Fruit fly (Drosophila melanogaster) whole organism, embryonic: ENCODE results near the gene alphaTub84B.
A peak's percentile ranks its signal among the peaks of the same experiment; 100 is the strongest.

Experiments used
- ATbp ChIP-seq: fragments of 200-800 bp; sonication (Bioruptor generic); optimal IDR thresholded peaks from 2 replicates; lab custom pipeline; 2017; ENCODE audit warnings: missing biosample characterization, mild to moderate bottlenecking, missing genetic modification characterization, missing genetic modification reagents
- Abd-B ChIP-seq: fragments of 200-800 bp; sonication (Bioruptor generic); optimal IDR thresholded peaks from 2 replicates; lab custom pipeline; 2018; ENCODE audit warnings: missing biosample characterization, mild to moderate bottlenecking, missing genetic modification characterization, moderate library complexity
- Adf1 ChIP-seq: fragments of 200-800 bp; sonication (Bioruptor generic); IDR thresholded peaks from 2 replicates; pipeline ENCODE4 v1.3.6; 2022; ENCODE audit warnings: missing biosample characterization, missing genetic modification characterization
- Atf-2 ChIP-seq: fragments of 200-800 bp; sonication (Bioruptor generic); optimal IDR thresholded peaks from 2 replicates; lab custom pipeline; 2016; ENCODE audit warnings: missing biosample characterization, missing genetic modification characterization
- CG10959 ChIP-seq: fragments of 200-800 bp; sonication (Bioruptor generic); IDR thresholded peaks from 2 replicates; pipeline ENCODE4 v1.3.6; 2022; ENCODE audit warnings: missing biosample characterization, missing genetic modification characterization
- CG13287 ChIP-seq: fragments of 200-800 bp; sonication (Bioruptor generic); IDR thresholded peaks from 2 replicates; pipeline ENCODE4 v1.3.6; 2022; ENCODE audit warnings: missing biosample characterization, missing genetic modification characterization; ENCODE audit not compliant: partially characterized antibody
- CG13894 ChIP-seq: fragments of 200-800 bp; sonication (Bioruptor generic); optimal IDR thresholded peaks from 3 replicates; lab custom pipeline; 2018; ENCODE audit warnings: missing biosample characterization, mild to moderate bottlenecking, missing genetic modification characterization, moderate library complexity
- CG14441 ChIP-seq: fragments of 200-800 bp; sonication (Bioruptor generic); IDR thresholded peaks from 2 replicates; pipeline ENCODE4 v1.3.6; 2022; ENCODE audit warnings: missing biosample characterization, missing genetic modification characterization
- CG15011 ChIP-seq: fragments of 200-800 bp; sonication (Bioruptor generic); optimal IDR thresholded peaks from 3 replicates; lab custom pipeline; 2018; ENCODE audit warnings: missing biosample characterization, mild to moderate bottlenecking, missing genetic modification characterization
- CG15073 ChIP-seq: fragments of 200-800 bp; sonication (Bioruptor generic); optimal IDR thresholded peaks from 2 replicates; lab custom pipeline; 2016; ENCODE audit warnings: missing biosample characterization, missing genetic modification characterization
- CG17385 ChIP-seq: fragments of 200-800 bp; sonication (Bioruptor generic); optimal IDR thresholded peaks from 3 replicates; lab custom pipeline; 2018; ENCODE audit warnings: missing biosample characterization, mild to moderate bottlenecking, missing genetic modification characterization
- CG3065 ChIP-seq: fragments of 200-800 bp; sonication (Bioruptor generic); optimal IDR thresholded peaks from 2 replicates; lab custom pipeline; 2016; ENCODE audit warnings: missing biosample characterization, missing genetic modification characterization
- CG33213 ChIP-seq: fragments of 200-800 bp; sonication (Bioruptor generic); optimal IDR thresholded peaks from 3 replicates; lab custom pipeline; 2016; ENCODE audit warnings: missing biosample characterization, missing genetic modification characterization
- CG34422 ChIP-seq: fragments of 200-800 bp; sonication (Bioruptor generic); IDR thresholded peaks from 3 replicates; pipeline ENCODE4 v1.3.6; 2022; ENCODE audit warnings: missing biosample characterization, missing genetic modification characterization
- CG3847 ChIP-seq: fragments of 200-800 bp; sonication (Bioruptor generic); IDR thresholded peaks from 2 replicates; pipeline ENCODE4 v1.3.6; 2022; ENCODE audit warnings: missing biosample characterization, missing genetic modification characterization
- CG3995 ChIP-seq: fragments of 200-800 bp; sonication (Bioruptor generic); optimal IDR thresholded peaks from 3 replicates; lab custom pipeline; 2016; ENCODE audit warnings: missing biosample characterization, missing genetic modification characterization
- CG4282 ChIP-seq: fragments of 200-800 bp; sonication (Bioruptor generic); optimal IDR thresholded peaks from 2 replicates; lab custom pipeline; 2016; ENCODE audit warnings: missing biosample characterization, missing genetic modification characterization
- CG4328 ChIP-seq: fragments of 200-800 bp; sonication (Bioruptor generic); optimal IDR thresholded peaks from 3 replicates; lab custom pipeline; 2017; ENCODE audit warnings: missing biosample characterization, missing genetic modification reagents, missing genetic modification characterization
- CG5245 ChIP-seq: fragments of 200-800 bp; sonication (Bioruptor generic); optimal IDR thresholded peaks from 3 replicates; lab custom pipeline; 2016; ENCODE audit warnings: missing biosample characterization, missing genetic modification characterization
- CG6689 ChIP-seq: fragments of 200-800 bp; sonication (Bioruptor generic); IDR thresholded peaks from 2 replicates; pipeline ENCODE4 v1.3.6; 2022; ENCODE audit warnings: missing biosample characterization, missing genetic modification characterization
- CG9817 ChIP-seq: fragments of 200-800 bp; sonication (Bioruptor generic); optimal IDR thresholded peaks from 2 replicates; lab custom pipeline; 2018; ENCODE audit warnings: missing biosample characterization, mild to moderate bottlenecking, missing genetic modification characterization, moderate library complexity
- CrebB ChIP-seq: fragments of 200-800 bp; sonication (Bioruptor generic); optimal IDR thresholded peaks from 3 replicates; lab custom pipeline; 2018; ENCODE audit warnings: missing biosample characterization, mild to moderate bottlenecking, missing genetic modification characterization
- Dad ChIP-seq: fragments of 200-800 bp; sonication (Bioruptor generic); optimal IDR thresholded peaks from 3 replicates; lab custom pipeline; 2016; ENCODE audit warnings: missing biosample characterization, missing genetic modification characterization
- Dbx ChIP-seq: fragments of 200-800 bp; sonication (Bioruptor generic); IDR thresholded peaks from 3 replicates; pipeline ENCODE4 v1.3.6; 2022; ENCODE audit warnings: missing biosample characterization, missing genetic modification characterization
- Dfd ChIP-seq, 2 experiments: fragments of >200 bp; optimal IDR thresholded peaks; 2 replicates each; lab custom pipeline; 2017; ENCODE audit warnings: missing biosample characterization in 2 of 2, missing genetic modification characterization in 2 of 2
- Dref ChIP-seq: fragments of 200-800 bp; sonication (Bioruptor generic); IDR thresholded peaks from 2 replicates; pipeline ENCODE4 v1.3.6; 2022; ENCODE audit warnings: missing biosample characterization, missing genetic modification characterization
- ERR ChIP-seq: fragments of 200-800 bp; sonication (Bioruptor generic); optimal IDR thresholded peaks from 2 replicates; lab custom pipeline; 2016; ENCODE audit warnings: missing biosample characterization, missing genetic modification characterization
- Hey ChIP-seq: fragments of 200-800 bp; sonication (Bioruptor generic); optimal IDR thresholded peaks from 3 replicates; lab custom pipeline; 2018; ENCODE audit warnings: missing biosample characterization, mild to moderate bottlenecking, missing genetic modification characterization
- Max ChIP-seq: fragments of 200-800 bp; sonication (Bioruptor generic); optimal IDR thresholded peaks from 2 replicates; lab custom pipeline; 2016; ENCODE audit warnings: missing biosample characterization, mild to moderate bottlenecking, missing genetic modification characterization
- Meics ChIP-seq: fragments of 200-800 bp; sonication (Bioruptor generic); optimal IDR thresholded peaks from 2 replicates; lab custom pipeline; 2017; ENCODE audit warnings: missing biosample characterization, mild to moderate bottlenecking, missing genetic modification characterization
- NC2α ChIP-seq: fragments of 200-800 bp; sonication (Bioruptor generic); optimal IDR thresholded peaks from 2 replicates; lab custom pipeline; 2016; ENCODE audit warnings: missing biosample characterization, missing genetic modification characterization
- Oaz ChIP-seq: fragments of 200-800 bp; sonication (Bioruptor generic); IDR thresholded peaks from 2 replicates; pipeline ENCODE4 v1.3.6; 2022; ENCODE audit warnings: missing biosample characterization, missing genetic modification characterization
- Opbp ChIP-seq: fragments of 200-800 bp; sonication (Bioruptor generic); IDR thresholded peaks from 3 replicates; pipeline ENCODE4 v1.3.6; 2022; ENCODE audit warnings: missing biosample characterization, missing genetic modification characterization; ENCODE audit not compliant: partially characterized antibody
- PHDP ChIP-seq: fragments of 200-800 bp; sonication (Bioruptor generic); optimal IDR thresholded peaks from 3 replicates; lab custom pipeline; 2018; ENCODE audit warnings: missing biosample characterization, mild to moderate bottlenecking, missing genetic modification characterization, moderate library complexity
- Rfx ChIP-seq: fragments of 200-800 bp; sonication (Bioruptor generic); IDR thresholded peaks from 2 replicates; pipeline ENCODE4 v1.3.6; 2022; ENCODE audit warnings: missing biosample characterization, missing genetic modification characterization
- Trl ChIP-seq, 3 experiments: fragments of >200 bp in 2 of 3; fragments of 200-800 bp in 1 of 3; sonication (Bioruptor generic) in 1 of 3; optimal IDR thresholded peaks; 2 replicates in 1 of 3; 3 replicates in 2 of 3; lab custom pipeline; 2016 to 2017; ENCODE audit warnings: missing biosample characterization in 1 of 3, missing genetic modification characterization in 1 of 3
- bab2 ChIP-seq: fragments of 200-800 bp; sonication (Bioruptor generic); optimal IDR thresholded peaks from 2 replicates; lab custom pipeline; 2016; ENCODE audit warnings: missing biosample characterization, missing genetic modification characterization
- crol ChIP-seq: fragments of 200-800 bp; sonication (Bioruptor generic); IDR thresholded peaks from 2 replicates; pipeline ENCODE4 v1.3.6; 2022; ENCODE audit warnings: missing biosample characterization, missing genetic modification characterization
- disco-r ChIP-seq: fragments of 200-800 bp; sonication (Bioruptor generic); optimal IDR thresholded peaks from 2 replicates; lab custom pipeline; 2016; ENCODE audit warnings: missing biosample characterization, missing genetic modification characterization
- ken ChIP-seq: fragments of 200-800 bp; sonication (Bioruptor generic); IDR thresholded peaks from 3 replicates; pipeline ENCODE4 v1.3.6; 2022; ENCODE audit warnings: missing biosample characterization, missing genetic modification characterization
- kni ChIP-seq: fragments of 200-800 bp; sonication (Bioruptor generic); optimal IDR thresholded peaks from 3 replicates; lab custom pipeline; 2017; ENCODE audit warnings: mild to moderate bottlenecking, missing biosample characterization, missing genetic modification reagents, missing genetic modification characterization
- lab ChIP-seq: fragments of 200-800 bp; sonication (Bioruptor generic); optimal IDR thresholded peaks from 3 replicates; lab custom pipeline; 2017; ENCODE audit warnings: missing biosample characterization, missing genetic modification characterization, mild to moderate bottlenecking, moderate library complexity, missing genetic modification reagents
- lola ChIP-seq, 3 experiments: fragments of >200 bp in 2 of 3; fragments of 200-800 bp in 1 of 3; sonication (Bioruptor generic) in 1 of 3; optimal IDR thresholded peaks; 2 replicates each; lab custom pipeline; 2017 to 2019; ENCODE audit warnings: missing biosample characterization in 3 of 3, missing genetic modification characterization in 3 of 3, mild to moderate bottlenecking in 1 of 3, moderate library complexity in 1 of 3
- mam ChIP-seq: fragments of 200-800 bp; sonication (Bioruptor generic); optimal IDR thresholded peaks from 3 replicates; lab custom pipeline; 2016; ENCODE audit warnings: missing biosample characterization, missing genetic modification characterization
- rib ChIP-seq: fragments of 200-800 bp; sonication (Bioruptor generic); IDR thresholded peaks from 2 replicates; pipeline ENCODE4 v1.3.6; 2022; ENCODE audit warnings: missing biosample characterization, missing genetic modification characterization
- row ChIP-seq: fragments of 200-800 bp; sonication (Bioruptor generic); IDR thresholded peaks from 3 replicates; pipeline ENCODE4 v1.3.6; 2022; ENCODE audit warnings: missing biosample characterization, missing genetic modification characterization
- run ChIP-seq: fragments of 200-800 bp; sonication (Bioruptor generic); optimal IDR thresholded peaks from 3 replicates; lab custom pipeline; 2018; ENCODE audit warnings: missing biosample characterization, mild to moderate bottlenecking, missing genetic modification characterization
- sima ChIP-seq: fragments of 200-800 bp; sonication (Bioruptor generic); optimal IDR thresholded peaks from 2 replicates; lab custom pipeline; 2016; ENCODE audit warnings: missing biosample characterization, missing genetic modification characterization
- so ChIP-seq: fragments of 200-800 bp; sonication (Bioruptor generic); IDR thresholded peaks from 3 replicates; pipeline ENCODE4 v1.3.6; 2022; ENCODE audit warnings: missing biosample characterization, missing genetic modification characterization
- sqz ChIP-seq: fragments of 200-800 bp; sonication (Bioruptor generic); optimal IDR thresholded peaks from 3 replicates; lab custom pipeline; 2018; ENCODE audit warnings: missing biosample characterization, mild to moderate bottlenecking, missing genetic modification characterization
- trem ChIP-seq: fragments of 200-800 bp; optimal IDR thresholded peaks from 3 replicates; lab custom pipeline; 2019; ENCODE audit warnings: missing biosample characterization, mild to moderate bottlenecking, missing genetic modification characterization, moderate library complexity
- usp ChIP-seq: fragments of >200 bp; optimal IDR thresholded peaks from 2 replicates; lab custom pipeline; 2017; ENCODE audit warnings: missing biosample characterization, missing genetic modification characterization

Gene alphaTub84B

dm6 chr3R:7123699-7124098 lies 37.3 kb downstream of the alphaTub84B start (continued):
- TF ChIP-seq so (GFP tag; lab: Robert Waterston, UW) = 0 out of 3 replicates have a peak, but pooled peaks have one; percentile 3
- TF ChIP-seq ERR (GFP tag; lab: Kevin White, UChicago) = no peak
- TF ChIP-seq kni = no peak
- TF ChIP-seq CG14441 (GFP tag; lab: Robert Waterston, UW) = no peak
- no peak for TF ChIP-seq CG15073 (GFP tag; lab: Kevin White, UChicago)
- no peak for TF ChIP-seq CG4282 (GFP tag; lab: Kevin White, UChicago)
- no peak for TF ChIP-seq trem
- no peak for TF ChIP-seq bab2 (GFP tag; lab: Kevin White, UChicago)
- TF ChIP-seq rib = no peak
- no peak for TF ChIP-seq sqz (GFP tag; lab: Kevin White, UChicago)
- TF ChIP-seq Atf-2 (GFP tag; lab: Kevin White, UChicago) = no peak
- no peak for TF ChIP-seq CG3065
- TF ChIP-seq ken (GFP tag; lab: Robert Waterston, UW) = no peak
- TF ChIP-seq sima (GFP tag; lab: Kevin White, UChicago) = no peak
- TF ChIP-seq CG6689 (GFP tag; lab: Robert Waterston, UW) = no peak
- TF ChIP-seq Max = no peak
- TF ChIP-seq Rfx (GFP tag; lab: Robert Waterston, UW) = no peak
- no peak for TF ChIP-seq mam (GFP tag; lab: Kevin White, UChicago)
- TF ChIP-seq Dref (GFP tag; lab: Robert Waterston, UW) = no peak
- no peak for TF ChIP-seq Adf1 (GFP tag; lab: Robert Waterston, UW)
- no peak for TF ChIP-seq CG33213 (GFP tag; lab: Kevin White, UChicago)
- no peak for TF ChIP-seq CrebB (tag; lab: Kevin White, UChicago)
- no peak for TF ChIP-seq Oaz (GFP tag; lab: Robert Waterston, UW)
- TF ChIP-seq Meics (GFP tag; lab: Kevin White, UChicago) = no peak
- no peak for TF ChIP-seq Abd-B (GFP tag; lab: Kevin White, UChicago)
- no peak for TF ChIP-seq CG4328 (GFP tag; lab: Kevin White, UChicago)
- TF ChIP-seq CG3995 = no peak
- TF ChIP-seq usp (GFP tag; lab: Kevin White, UChicago) = no peak
- no peak for TF ChIP-seq Dfd (GFP tag; optimal IDR thresholded peaks at IDR 0.05; lab: Kevin White, UChicago)
- no peak for TF ChIP-seq Hey (tag; lab: Kevin White, UChicago)
- TF ChIP-seq run (tag; lab: Kevin White, UChicago) = no peak
- no peak for TF ChIP-seq CG9817 (tag; lab: Kevin White, UChicago)
- TF ChIP-seq Dad (GFP tag; lab: Kevin White, UChicago) = no peak
- peak; percentile 33; the same call in 1 of the 2 replicates for TF ChIP-seq crol (GFP tag; lab: Robert Waterston, UW)
- TF ChIP-seq row (GFP tag; lab: Robert Waterston, UW) = no peak
- no peak for TF ChIP-seq NC2α (GFP tag; lab: Kevin White, UChicago)
- no peak for TF ChIP-seq ATbp
- TF ChIP-seq CG5245 (GFP tag; lab: Kevin White, UChicago) = no peak
- TF ChIP-seq lola (GFP tag; optimal IDR thresholded peaks at IDR 0.05; lab: Kevin White, UChicago) = no peak
- no peak for TF ChIP-seq CG13894 (tag; lab: Kevin White, UChicago)
- TF ChIP-seq CG10959 = no peak
- no peak for TF ChIP-seq CG17385 (GFP tag; lab: Kevin White, UChicago)
- TF ChIP-seq lab (GFP tag; lab: Kevin White, UChicago) = no peak
- TF ChIP-seq CG3847 = no peak
- no peak for TF ChIP-seq CG13287 (GFP tag; lab: Robert Waterston, UW)
- no peak for TF ChIP-seq disco-r (GFP tag; lab: Kevin White, UChicago)
- TF ChIP-seq PHDP (tag; lab: Kevin White, UChicago) = no peak
- no peak for TF ChIP-seq Dbx (GFP tag; lab: Robert Waterston, UW)
- peak in 1 of 2 experiments; percentile 9 for TF ChIP-seq Trl (optimal IDR thresholded peaks at IDR 0.05; lab: Kevin White, UChicago)
- no peak for TF ChIP-seq Trl (GFP tag; optimal IDR thresholded peaks at IDR 0.05; lab: Kevin White, UChicago)
- peak; percentile 20; the same call in 2 of the 3 replicates for TF ChIP-seq Opbp
- TF ChIP-seq CG34422 (GFP tag; lab: Robert Waterston, UW) = 0 out of 3 replicates have a peak, but pooled peaks have one; percentile 67
- TF ChIP-seq CG15011 = no peak
